Worm (Caenorhabditis elegans): ENCODE data around the gene srx-96.

- TF ChIP-seq nhr-237 (tag; optimal IDR thresholded peaks at IDR 0.05) (no peak), ceh-83 (GFP tag; optimal IDR thresholded peaks at IDR 0.05) (no peak), snpc-4 (tag; optimal IDR thresholded peaks at IDR 0.05) (no peak), lin-13 (tag; optimal IDR thresholded peaks at IDR 0.05) (no peak), unc-39 (tag; optimal IDR thresholded peaks at IDR 0.05) (no peak), ztf-11 (tag; optimal IDR thresholded peaks at IDR 0.05) (no peak)
These were observed 3.9 kb upstream of the srx-96 start, which contains the start of gene hlh-34 for ce11 chrV:13707295-13707694.

Data from whole organism, mixed stage, embryonic.